Fruit fly (Drosophila melanogaster) whole organism, embryonic: ENCODE data around the gene CG14657.
A peak's percentile ranks its signal among the peaks of the same experiment; 100 is the strongest.

ENCODE experiments used
- Bdp1 ChIP-seq: fragments of 200-800 bp; sonication (Bioruptor generic); optimal IDR thresholded peaks from 3 replicates; lab custom pipeline; 2016; ENCODE audit warnings: missing biosample characterization, missing genetic modification characterization
- CG10267 ChIP-seq: fragments of 200-800 bp; sonication (Bioruptor generic); optimal IDR thresholded peaks from 2 replicates; lab custom pipeline; 2018; ENCODE audit warnings: missing biosample characterization, mild to moderate bottlenecking, missing genetic modification characterization, moderate library complexity
- CG10274 ChIP-seq: fragments of 200-800 bp; sonication (Bioruptor generic); optimal IDR thresholded peaks from 3 replicates; lab custom pipeline; 2017; ENCODE audit warnings: missing biosample characterization, mild to moderate bottlenecking, missing genetic modification characterization
- CG12299 ChIP-seq: fragments of 200-800 bp; sonication (Bioruptor generic); optimal IDR thresholded peaks from 2 replicates; lab custom pipeline; 2018; ENCODE audit warnings: missing biosample characterization, mild to moderate bottlenecking, missing genetic modification characterization
- CG13296 ChIP-seq: fragments of 200-800 bp; sonication (Bioruptor generic); optimal IDR thresholded peaks from 3 replicates; lab custom pipeline; 2018; ENCODE audit warnings: missing biosample characterization, mild to moderate bottlenecking, missing genetic modification characterization
- CG15601 ChIP-seq: fragments of 200-800 bp; sonication (Bioruptor generic); optimal IDR thresholded peaks from 3 replicates; lab custom pipeline; 2019; ENCODE audit warnings: missing biosample characterization, mild to moderate bottlenecking, missing genetic modification characterization, moderate library complexity
- CG1603 ChIP-seq: fragments of 200-800 bp; sonication (Bioruptor generic); optimal IDR thresholded peaks from 2 replicates; lab custom pipeline; 2019; ENCODE audit warnings: missing biosample characterization, mild to moderate bottlenecking, missing genetic modification characterization, moderate library complexity
- CG17802 ChIP-seq: fragments of 200-800 bp; sonication (Bioruptor generic); optimal IDR thresholded peaks from 2 replicates; lab custom pipeline; 2018; ENCODE audit warnings: missing biosample characterization, mild to moderate bottlenecking, missing genetic modification characterization, moderate library complexity
- CG30020 ChIP-seq: fragments of 200-800 bp; optimal IDR thresholded peaks from 2 replicates; lab custom pipeline; 2019; ENCODE audit warnings: missing biosample characterization, mild to moderate bottlenecking, missing genetic modification characterization, moderate library complexity
- CG34224 ChIP-seq: fragments of 200-800 bp; sonication (Bioruptor generic); IDR thresholded peaks from 3 replicates; pipeline ENCODE4 v1.3.6; 2022; ENCODE audit warnings: missing biosample characterization, missing genetic modification characterization; ENCODE audit not compliant: partially characterized antibody
- CG4328 ChIP-seq: fragments of 200-800 bp; sonication (Bioruptor generic); optimal IDR thresholded peaks from 3 replicates; lab custom pipeline; 2017; ENCODE audit warnings: missing biosample characterization, missing genetic modification reagents, missing genetic modification characterization
- CG6175 ChIP-seq: fragments of 200-800 bp; sonication (Bioruptor generic); IDR thresholded peaks from 3 replicates; pipeline ENCODE4 v1.3.6; 2022; ENCODE audit warnings: missing biosample characterization, missing genetic modification characterization
- CG6854 ChIP-seq: fragments of 200-800 bp; sonication (Bioruptor generic); optimal IDR thresholded peaks from 3 replicates; lab custom pipeline; 2017; ENCODE audit warnings: missing biosample characterization, mild to moderate bottlenecking, missing genetic modification characterization
- CG7357 ChIP-seq: fragments of 200-800 bp; sonication (Bioruptor generic); IDR thresholded peaks from 3 replicates; pipeline ENCODE4 v1.3.6; 2022; ENCODE audit warnings: missing biosample characterization, missing genetic modification characterization
- CG8924 ChIP-seq: fragments of 200-800 bp; optimal IDR thresholded peaks from 3 replicates; lab custom pipeline; 2019; ENCODE audit warnings: missing biosample characterization, mild to moderate bottlenecking, missing genetic modification characterization, moderate library complexity
- CG9609 ChIP-seq: fragments of 200-800 bp; sonication (Bioruptor generic); optimal IDR thresholded peaks from 3 replicates; lab custom pipeline; 2016; ENCODE audit warnings: missing biosample characterization, missing genetic modification characterization
- D19A ChIP-seq: fragments of 200-800 bp; optimal IDR thresholded peaks from 3 replicates; lab custom pipeline; 2019; ENCODE audit warnings: missing biosample characterization, mild to moderate bottlenecking, missing genetic modification characterization, moderate library complexity
- Kr ChIP-seq: fragments of 200-800 bp; sonication (Bioruptor generic); optimal IDR thresholded peaks from 2 replicates; lab custom pipeline; 2017; ENCODE audit warnings: missing biosample characterization, mild to moderate bottlenecking, missing genetic modification characterization
- Nf-YB ChIP-seq: fragments of 200-800 bp; sonication (Bioruptor generic); optimal IDR thresholded peaks from 3 replicates; lab custom pipeline; 2019; ENCODE audit warnings: missing biosample characterization, mild to moderate bottlenecking, missing genetic modification characterization, moderate library complexity
- Nf-YC ChIP-seq: fragments of 200-800 bp; optimal IDR thresholded peaks from 3 replicates; lab custom pipeline; 2019; ENCODE audit warnings: missing biosample characterization, mild to moderate bottlenecking, missing genetic modification characterization, moderate library complexity
- Scr ChIP-seq: fragments of 200-800 bp; sonication (Bioruptor generic); IDR thresholded peaks from 2 replicates; pipeline ENCODE4 v1.3.6; 2022; ENCODE audit warnings: missing biosample characterization, missing genetic modification characterization; ENCODE audit not compliant: partially characterized antibody
- Xrp1 ChIP-seq: fragments of 200-800 bp; sonication (Bioruptor generic); IDR thresholded peaks from 2 replicates; pipeline ENCODE4 v1.3.6; 2022; ENCODE audit warnings: missing biosample characterization, missing genetic modification characterization
- ase ChIP-seq: fragments of 200-800 bp; sonication (Bioruptor generic); IDR thresholded peaks from 3 replicates; pipeline ENCODE4 v1.3.6; 2022; ENCODE audit warnings: missing biosample characterization, missing genetic modification characterization
- ato ChIP-seq: fragments of 200-800 bp; sonication (Bioruptor generic); IDR thresholded peaks from 2 replicates; pipeline ENCODE4 v1.3.6; 2022; ENCODE audit warnings: missing biosample characterization, missing genetic modification characterization; ENCODE audit not compliant: partially characterized antibody
- bowl ChIP-seq: fragments of 200-800 bp; sonication (Bioruptor generic); IDR thresholded peaks from 2 replicates; pipeline ENCODE4 v1.3.6; 2022; ENCODE audit warnings: missing biosample characterization, missing genetic modification characterization
- cad ChIP-seq: fragments of >200 bp; optimal IDR thresholded peaks from 2 replicates; lab custom pipeline; 2017; ENCODE audit warnings: missing biosample characterization, missing genetic modification characterization
- crol ChIP-seq: fragments of 200-800 bp; sonication (Bioruptor generic); IDR thresholded peaks from 2 replicates; pipeline ENCODE4 v1.3.6; 2022; ENCODE audit warnings: missing biosample characterization, missing genetic modification characterization
- fd102C ChIP-seq: fragments of 200-800 bp; sonication (Bioruptor generic); optimal IDR thresholded peaks from 2 replicates; lab custom pipeline; 2018; ENCODE audit warnings: missing biosample characterization, mild to moderate bottlenecking, missing genetic modification characterization, moderate library complexity
- fd64A ChIP-seq: fragments of 200-800 bp; sonication (Bioruptor generic); optimal IDR thresholded peaks from 3 replicates; lab custom pipeline; 2018; ENCODE audit warnings: missing biosample characterization, mild to moderate bottlenecking, missing genetic modification characterization
- gsb-n ChIP-seq: fragments of 200-800 bp; sonication (Bioruptor generic); optimal IDR thresholded peaks from 3 replicates; lab custom pipeline; 2018; ENCODE audit warnings: missing biosample characterization, mild to moderate bottlenecking, missing genetic modification characterization
- kni ChIP-seq: fragments of 200-800 bp; sonication (Bioruptor generic); optimal IDR thresholded peaks from 3 replicates; lab custom pipeline; 2017; ENCODE audit warnings: mild to moderate bottlenecking, missing biosample characterization, missing genetic modification reagents, missing genetic modification characterization
- knrl ChIP-seq: fragments of 200-800 bp; sonication (Bioruptor generic); IDR thresholded peaks from 3 replicates; pipeline ENCODE4 v1.3.6; 2022; ENCODE audit warnings: missing biosample characterization, missing genetic modification characterization; ENCODE audit not compliant: partially characterized antibody
- maf-S ChIP-seq: fragments of 200-800 bp; sonication (Bioruptor generic); optimal IDR thresholded peaks from 2 replicates; lab custom pipeline; 2016; ENCODE audit warnings: missing biosample characterization, missing genetic modification characterization
- pfk ChIP-seq: fragments of 200-800 bp; sonication (Bioruptor generic); optimal IDR thresholded peaks from 2 replicates; lab custom pipeline; 2018; ENCODE audit warnings: missing biosample characterization, mild to moderate bottlenecking, missing genetic modification characterization, moderate library complexity
- prd ChIP-seq, 3 experiments: fragments of >200 bp in 2 of 3; fragments of 200-800 bp in 1 of 3; sonication (Bioruptor generic) in 1 of 3; optimal IDR thresholded peaks in 2 of 3; IDR thresholded peaks in 1 of 3; 2 replicates in 2 of 3; 3 replicates in 1 of 3; pipeline versions ENCODE4 v1.3.6 to Lab custom; 2017 to 2022; ENCODE audit warnings: missing biosample characterization in 1 of 3, missing genetic modification characterization in 1 of 3
- pros ChIP-seq: fragments of 200-800 bp; sonication (Bioruptor generic); optimal IDR thresholded peaks from 3 replicates; lab custom pipeline; 2019; ENCODE audit warnings: missing biosample characterization, mild to moderate bottlenecking, missing genetic modification characterization, moderate library complexity
- seq ChIP-seq: fragments of 200-800 bp; sonication (Bioruptor generic); IDR thresholded peaks from 2 replicates; pipeline ENCODE4 v1.3.6; 2022; ENCODE audit warnings: missing biosample characterization, missing genetic modification characterization
- shn ChIP-seq: fragments of 200-800 bp; sonication (Bioruptor generic); optimal IDR thresholded peaks from 3 replicates; lab custom pipeline; 2016; ENCODE audit warnings: missing biosample characterization, missing genetic modification characterization
- ssp ChIP-seq: fragments of 200-800 bp; sonication (Bioruptor generic); IDR thresholded peaks from 2 replicates; pipeline ENCODE4 v1.3.6; 2022; ENCODE audit warnings: missing biosample characterization, missing genetic modification characterization
- tll ChIP-seq, 2 experiments: fragments of 200-800 bp in 1 of 2; fragments of >200 bp in 1 of 2; sonication (Bioruptor generic) in 1 of 2; optimal IDR thresholded peaks; 2 replicates each; lab custom pipeline; 2017 to 2019; ENCODE audit warnings: missing biosample characterization in 2 of 2, missing genetic modification characterization in 2 of 2, mild to moderate bottlenecking in 1 of 2, moderate library complexity in 1 of 2
- tna ChIP-seq: fragments of 200-800 bp; sonication (Bioruptor generic); IDR thresholded peaks from 2 replicates; pipeline ENCODE4 v1.3.6; 2022; ENCODE audit warnings: missing biosample characterization, missing genetic modification characterization; ENCODE audit not compliant: partially characterized antibody
- trh ChIP-seq: fragments of 200-800 bp; sonication (Bioruptor generic); optimal IDR thresholded peaks from 2 replicates; lab custom pipeline; 2016; ENCODE audit warnings: missing biosample characterization, missing genetic modification characterization
- twi ChIP-seq: fragments of 200-800 bp; optimal IDR thresholded peaks from 2 replicates; lab custom pipeline; 2019; ENCODE audit warnings: missing biosample characterization, mild to moderate bottlenecking, missing genetic modification characterization, moderate library complexity
- wek ChIP-seq: fragments of 200-800 bp; sonication (Bioruptor generic); optimal IDR thresholded peaks from 3 replicates; lab custom pipeline; 2018; ENCODE audit warnings: missing biosample characterization, mild to moderate bottlenecking, missing genetic modification characterization, moderate library complexity
- zen ChIP-seq: fragments of 200-800 bp; sonication (Bioruptor generic); optimal IDR thresholded peaks from 3 replicates; lab custom pipeline; 2018; ENCODE audit warnings: missing biosample characterization, mild to moderate bottlenecking, missing genetic modification characterization, moderate library complexity
- zfh2 ChIP-seq: fragments of 200-800 bp; sonication (Bioruptor generic); optimal IDR thresholded peaks from 2 replicates; lab custom pipeline; 2016; ENCODE audit warnings: missing biosample characterization, missing genetic modification characterization

The CG14657 gene

DNA sequence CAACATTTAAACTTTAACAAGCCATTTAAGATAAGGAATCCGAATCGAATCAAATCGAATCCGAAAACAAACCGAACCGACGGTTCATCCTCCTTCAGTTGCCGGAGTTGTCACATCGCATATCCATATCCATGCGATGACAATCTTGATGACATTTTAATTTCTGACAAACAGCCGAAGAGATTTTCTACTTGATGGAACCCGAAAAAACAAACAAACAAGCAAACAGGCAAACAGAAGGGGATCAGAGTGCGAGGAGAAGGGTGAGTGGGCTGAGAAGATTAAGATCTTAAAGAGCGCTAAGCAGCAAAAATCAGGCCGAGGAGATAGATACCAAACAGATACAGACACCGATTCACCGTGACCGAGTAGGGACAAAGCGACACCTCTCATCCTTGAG lies 39.9 kb upstream of the CG14657 start (continued):
- TF ChIP-seq fd102C (GFP tag; lab: Kevin White, UChicago) (peak; percentile 15), ase (GFP tag; lab: Robert Waterston, UW) (no peak), kni (peak; percentile 33), CG10274 (no peak), Bdp1 (GFP tag; lab: Kevin White, UChicago) (no peak), Scr (GFP tag; lab: Robert Waterston, UW) (no peak), ssp (GFP tag; lab: Robert Waterston, UW) (no peak), ato (GFP tag; lab: Robert Waterston, UW) (no peak)

DNA sequence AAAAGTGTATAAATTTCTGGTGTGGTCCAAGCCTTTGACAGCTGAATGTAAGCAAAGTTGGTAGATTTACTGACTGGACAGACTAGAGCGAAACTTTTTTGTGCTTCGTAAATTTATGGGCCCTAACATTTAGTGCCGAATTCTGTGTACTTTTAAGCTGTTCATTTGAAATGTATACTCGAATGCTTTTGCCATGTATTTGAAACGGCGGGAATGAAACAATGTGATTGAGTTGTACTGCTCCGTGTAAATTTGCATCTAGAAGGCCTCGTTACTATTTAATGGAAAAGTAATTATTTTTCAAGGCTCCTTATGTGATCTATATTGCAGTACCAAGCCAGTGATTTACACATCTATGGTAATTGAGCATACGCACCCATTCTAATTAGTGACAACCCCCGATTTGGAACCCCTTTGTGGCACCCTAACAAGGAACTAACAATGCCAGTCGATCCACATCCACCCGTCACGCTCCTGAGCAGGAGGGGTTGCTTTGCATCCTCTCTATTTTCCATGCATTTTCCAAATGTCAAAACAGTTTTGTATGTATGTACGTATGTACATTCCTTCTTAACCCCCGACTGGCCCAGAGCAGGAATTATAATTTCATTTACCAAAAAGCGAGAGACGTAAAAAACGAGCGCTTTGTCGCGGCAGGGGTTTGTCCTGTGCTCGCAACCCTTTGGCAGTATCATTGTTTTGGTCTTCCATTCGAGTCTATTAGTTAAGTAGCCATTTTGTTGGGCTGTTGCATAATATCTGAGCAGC lies 37.5 kb upstream of the CG14657 start:
- TF ChIP-seq CG6175 (GFP tag; lab: Robert Waterston, UW), result no peak
- TF ChIP-seq CG4328 (GFP tag; lab: Kevin White, UChicago), result no peak
- TF ChIP-seq Nf-YB (GFP tag; lab: Kevin White, UChicago), result peak; percentile 73
- no peak for TF ChIP-seq D19A
- no peak for TF ChIP-seq CG9609
- TF ChIP-seq wek (GFP tag; lab: Kevin White, UChicago), result no peak
- TF ChIP-seq CG8924 (tag; lab: Kevin White, UChicago), result no peak
- TF ChIP-seq CG10267 (tag; lab: Kevin White, UChicago), result no peak
- TF ChIP-seq gsb-n, result peak; percentile 42
- no peak for TF ChIP-seq CG13296
- no peak for TF ChIP-seq tna (GFP tag; lab: Robert Waterston, UW)
- TF ChIP-seq pros, result peak; percentile 66
- TF ChIP-seq CG6854 (GFP tag; lab: Kevin White, UChicago), result no peak
- no peak for TF ChIP-seq maf-S (GFP tag; lab: Kevin White, UChicago)
- TF ChIP-seq zfh2, result no peak
- TF ChIP-seq Xrp1 (GFP tag; lab: Robert Waterston, UW), result no peak
- TF ChIP-seq trh, result no peak
- no peak for TF ChIP-seq CG15601
- peak; percentile 50 for TF ChIP-seq pfk (GFP tag; lab: Kevin White, UChicago)
- TF ChIP-seq CG34224 (GFP tag; lab: Robert Waterston, UW), result no peak
- peak; percentile 27; the same call in 1 of the 2 replicates for TF ChIP-seq seq (GFP tag; lab: Robert Waterston, UW)
- TF ChIP-seq CG1603 (tag; lab: Kevin White, UChicago), result peak; percentile 86
- no peak for TF ChIP-seq CG12299 (tag; lab: Kevin White, UChicago)
- no peak for TF ChIP-seq knrl (GFP tag; lab: Robert Waterston, UW)
- TF ChIP-seq Nf-YC (tag; lab: Kevin White, UChicago), result peak; percentile 63
- peak; percentile 23 for TF ChIP-seq Kr
- TF ChIP-seq CG7357 (GFP tag; lab: Robert Waterston, UW), result no peak
- TF ChIP-seq bowl (GFP tag; lab: Robert Waterston, UW), result no peak
- TF ChIP-seq CG30020 (tag; lab: Kevin White, UChicago), result peak; percentile 86

DNA sequence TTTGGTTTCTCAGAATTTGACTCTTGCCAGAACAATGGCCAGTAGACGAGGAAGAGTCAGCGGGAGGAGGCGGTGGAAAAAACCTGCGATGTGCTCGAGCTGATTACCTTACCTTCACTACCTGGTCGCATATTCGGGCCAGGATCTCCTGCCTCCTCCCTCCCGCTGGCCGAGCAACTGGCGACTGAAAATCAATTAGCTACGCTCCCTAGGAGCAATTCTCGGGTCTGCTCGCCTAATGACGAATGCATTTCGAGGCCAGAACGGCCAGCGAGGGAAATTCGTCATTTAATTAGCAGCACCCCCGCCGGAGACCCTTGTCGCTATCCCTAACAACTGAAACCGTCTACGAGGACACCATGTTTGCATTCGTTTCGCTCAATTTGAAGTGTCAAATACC lies 36.8 kb upstream of the CG14657 start:
- TF ChIP-seq gsb-n, result peak; percentile 7
- peak; percentile 61 for TF ChIP-seq twi (tag; lab: Kevin White, UChicago)
- peak; percentile 98 for TF ChIP-seq zen (tag; lab: Kevin White, UChicago)
- peak; percentile 48; the same call in 1 of the 2 replicates for TF ChIP-seq crol (GFP tag; lab: Robert Waterston, UW)
- peak; percentile 14 for TF ChIP-seq cad (GFP tag; lab: Kevin White, UChicago)
- no peak for TF ChIP-seq fd64A
- peak in 1 of 2 experiments; percentile 55 for TF ChIP-seq tll (GFP tag; optimal IDR thresholded peaks at IDR 0.05; lab: Kevin White, UChicago)
- TF ChIP-seq prd (optimal IDR thresholded peaks at IDR 0.05; lab: Kevin White, UChicago), result no peak
- peak; percentile 91 for TF ChIP-seq prd (GFP tag; IDR thresholded peaks at IDR 0.05; lab: Robert Waterston, UW)
- no peak for TF ChIP-seq CG17802
- TF ChIP-seq shn (GFP tag; lab: Kevin White, UChicago), result no peak
- TF ChIP-seq, all 482 proteins: peak for 7
